Worm (Caenorhabditis elegans) whole organism, young adult: Measurements from ENCODE around the gene gyf-1.

ENCODE experiments used
- C06A6.2 ChIP-seq: fragments of 200-800 bp; sonication (Bioruptor generic); conservative IDR thresholded peaks from 2 replicates; pipeline ENCODE4 v1.3.6; 2022; ENCODE audit warnings: missing genetic modification characterization, missing compliant biosample characterization
- F10E7.11 ChIP-seq: sonication (generic microtip); optimal IDR thresholded peaks from 2 replicates; lab custom pipeline; 2017; ENCODE audit warnings: mild to moderate bottlenecking, missing genetic modification characterization, moderate library complexity, missing compliant biosample characterization
- F23B12.7 ChIP-seq: sonication (generic microtip); optimal IDR thresholded peaks from 2 replicates; lab custom pipeline; 2017; ENCODE audit warnings: missing genetic modification characterization, mild to moderate bottlenecking, missing compliant biosample characterization, antibody characterized with exemption, moderate library complexity; ENCODE audit not compliant: insufficient read depth
- F37B4.10 ChIP-seq: fragments of 200-800 bp; sonication (Bioruptor generic); IDR thresholded peaks from 2 replicates; pipeline ENCODE4 v1.3.6; 2022; ENCODE audit warnings: missing genetic modification characterization, missing compliant biosample characterization
- F39B2.1 ChIP-seq: fragments of 200-800 bp; sonication (Bioruptor generic); IDR thresholded peaks from 2 replicates; pipeline ENCODE4 v1.3.6; 2022; ENCODE audit warnings: missing genetic modification reagents, missing genetic modification characterization, missing compliant biosample characterization
- F52B5.7 ChIP-seq: sonication (generic microtip); optimal IDR thresholded peaks from 2 replicates; lab custom pipeline; 2016; ENCODE audit warnings: mild to moderate bottlenecking, missing genetic modification characterization, missing compliant biosample characterization
- F57A8.1 ChIP-seq: fragments of 200-800 bp; sonication (Bioruptor generic); optimal IDR thresholded peaks from 2 replicates; lab custom pipeline; 2018; ENCODE audit warnings: mild to moderate bottlenecking, missing genetic modification characterization, moderate library complexity, missing compliant biosample characterization
- F57C9.4 ChIP-seq: sonication (generic microtip); optimal IDR thresholded peaks from 2 replicates; lab custom pipeline; 2017; ENCODE audit warnings: mild to moderate bottlenecking, missing genetic modification characterization, missing compliant biosample characterization
- K12H6.12 ChIP-seq: fragments of 200-800 bp; sonication (Bioruptor generic); optimal IDR thresholded peaks from 2 replicates; lab custom pipeline; 2018; ENCODE audit warnings: mild to moderate bottlenecking, missing genetic modification characterization, missing compliant biosample characterization
- Y53G8AR.9 ChIP-seq: fragments of 200-800 bp; sonication (Bioruptor generic); conservative IDR thresholded peaks from 2 replicates; pipeline ENCODE4 v1.3.6; 2022; ENCODE audit warnings: missing genetic modification reagents, missing genetic modification characterization, missing compliant biosample characterization
- Y67H2A.10 ChIP-seq: fragments of 200-800 bp; sonication (Bioruptor generic); conservative IDR thresholded peaks from 2 replicates; pipeline ENCODE4 v1.3.6; 2022; ENCODE audit warnings: missing genetic modification reagents, missing genetic modification characterization, missing compliant biosample characterization
- aptf-3 ChIP-seq: fragments of 200-800 bp; sonication (Bioruptor generic); IDR thresholded peaks from 2 replicates; pipeline ENCODE4 v1.3.6; 2022; ENCODE audit warnings: missing genetic modification characterization, missing compliant biosample characterization
- athp-1 ChIP-seq: sonication (generic microtip); optimal IDR thresholded peaks from 2 replicates; lab custom pipeline; 2017; ENCODE audit warnings: mild to moderate bottlenecking, missing genetic modification characterization, missing compliant biosample characterization
- attf-3 ChIP-seq: fragments of 200-800 bp; sonication (Bioruptor generic); conservative IDR thresholded peaks from 2 replicates; pipeline ENCODE4 v1.3.6; 2022; ENCODE audit warnings: missing genetic modification reagents, missing genetic modification characterization, missing compliant biosample characterization
- attf-5 ChIP-seq: fragments of 200-800 bp; sonication (Bioruptor generic); optimal IDR thresholded peaks from 2 replicates; lab custom pipeline; 2018; ENCODE audit warnings: mild to moderate bottlenecking, missing genetic modification characterization, missing compliant biosample characterization
- cebp-2 ChIP-seq: fragments of 200-800 bp; sonication (Bioruptor generic); IDR thresholded peaks from 2 replicates; pipeline ENCODE4 v1.3.6; 2022; ENCODE audit warnings: missing genetic modification characterization, missing compliant biosample characterization
- ceh-100 ChIP-seq: fragments of 200-800 bp; sonication (Bioruptor generic); IDR thresholded peaks from 2 replicates; pipeline ENCODE4 v1.3.6; 2022; ENCODE audit warnings: missing genetic modification reagents, missing genetic modification characterization, missing compliant biosample characterization
- ceh-27 ChIP-seq: fragments of 200-800 bp; sonication (Bioruptor generic); optimal IDR thresholded peaks from 2 replicates; lab custom pipeline; 2018; ENCODE audit warnings: mild to moderate bottlenecking, missing genetic modification characterization, moderate library complexity, missing compliant biosample characterization
- ceh-40 ChIP-seq: fragments of 200-800 bp; sonication (Bioruptor generic); IDR thresholded peaks from 2 replicates; pipeline ENCODE4 v1.3.6; 2022; ENCODE audit warnings: missing genetic modification characterization, missing compliant biosample characterization
- ceh-91 ChIP-seq: fragments of 200-800 bp; sonication (Bioruptor generic); IDR thresholded peaks from 2 replicates; pipeline ENCODE4 v1.3.6; 2022; ENCODE audit warnings: missing genetic modification reagents, missing genetic modification characterization, missing compliant biosample characterization
- chd-7 ChIP-seq: sonication (generic microtip); optimal IDR thresholded peaks from 2 replicates; lab custom pipeline; 2016; ENCODE audit warnings: mild to moderate bottlenecking, missing genetic modification characterization, moderate library complexity, missing compliant biosample characterization
- die-1 ChIP-seq: sonication (generic microtip); optimal IDR thresholded peaks from 2 replicates; lab custom pipeline; 2016; ENCODE audit warnings: missing genotype, mild to moderate bottlenecking, missing genetic modification characterization, missing compliant biosample characterization
- dox-1 ChIP-seq: fragments of 200-800 bp; sonication (Bioruptor generic); IDR thresholded peaks from 2 replicates; pipeline ENCODE4 v1.3.6; 2022; ENCODE audit warnings: missing genetic modification reagents, missing genetic modification characterization, missing compliant biosample characterization
- dpl-1 ChIP-seq: fragments of 150-350 bp; optimal IDR thresholded peaks from 2 replicates; lab custom pipeline; 2014; ENCODE audit warnings: missing biosample characterization, missing genetic modification reagents, missing genetic modification characterization
- ekl-4 ChIP-seq: fragments of 200-800 bp; sonication (Bioruptor generic); IDR thresholded peaks from 2 replicates; pipeline ENCODE4 v1.3.6; 2022; ENCODE audit warnings: missing genetic modification reagents, missing genetic modification characterization, missing compliant biosample characterization
- ets-4 ChIP-seq: fragments of 200-800 bp; sonication (Bioruptor generic); optimal IDR thresholded peaks from 2 replicates; lab custom pipeline; 2018; ENCODE audit warnings: mild to moderate bottlenecking, missing genetic modification characterization, missing compliant biosample characterization
- gei-17 ChIP-seq: fragments of 200-800 bp; sonication (Bioruptor generic); optimal IDR thresholded peaks from 2 replicates; lab custom pipeline; 2018; ENCODE audit warnings: mild to moderate bottlenecking, missing genetic modification characterization, missing compliant biosample characterization
- him-1 ChIP-seq: sonication (generic microtip); optimal IDR thresholded peaks from 2 replicates; lab custom pipeline; 2016; ENCODE audit warnings: missing genotype, missing genetic modification reagents, missing genetic modification characterization, missing compliant biosample characterization
- hlh-12 ChIP-seq: sonication (generic microtip); optimal IDR thresholded peaks from 2 replicates; lab custom pipeline; 2016; ENCODE audit warnings: missing genetic modification characterization, missing compliant biosample characterization
- hmg-1.2 ChIP-seq: fragments of 200-800 bp; sonication (Bioruptor generic); IDR thresholded peaks from 2 replicates; pipeline ENCODE4 v1.3.6; 2022; ENCODE audit warnings: missing genetic modification reagents, missing genetic modification characterization, missing compliant biosample characterization
- hrde-1 ChIP-seq: sonication (generic microtip); optimal IDR thresholded peaks from 2 replicates; lab custom pipeline; 2016; ENCODE audit warnings: missing genetic modification characterization, mild to moderate bottlenecking, missing compliant biosample characterization, moderate library complexity, missing genotype, missing genetic modification reagents, borderline replicate concordance
- let-526 ChIP-seq: fragments of 200-800 bp; sonication (Bioruptor generic); IDR thresholded peaks from 2 replicates; pipeline ENCODE4 v1.3.6; 2022; ENCODE audit warnings: missing genetic modification reagents, missing genetic modification characterization, missing compliant biosample characterization
- lin-35 ChIP-seq, 3 experiments: fragments of 150-350 bp in 2 of 3; sonication (generic microtip) in 1 of 3; optimal IDR thresholded peaks; 2 replicates each; lab custom pipeline; 2014 to 2018; ENCODE audit warnings: missing biosample characterization in 3 of 3, missing genetic modification characterization in 3 of 3, missing genetic modification reagents in 3 of 3
- lir-1 ChIP-seq: fragments of 200-800 bp; sonication (Bioruptor generic); conservative IDR thresholded peaks from 2 replicates; pipeline ENCODE4 v1.3.6; 2022; ENCODE audit warnings: missing genetic modification reagents, missing genetic modification characterization, missing compliant biosample characterization
- lsy-27 ChIP-seq: sonication (generic microtip); optimal IDR thresholded peaks from 2 replicates; lab custom pipeline; 2017; ENCODE audit warnings: missing genetic modification characterization, mild to moderate bottlenecking, missing compliant biosample characterization, antibody characterized with exemption, missing genotype, borderline replicate concordance; ENCODE audit not compliant: insufficient read depth
- madf-3 ChIP-seq: fragments of 200-800 bp; sonication (Bioruptor generic); IDR thresholded peaks from 2 replicates; pipeline ENCODE4 v1.3.6; 2022; ENCODE audit warnings: missing genetic modification reagents, missing genetic modification characterization, missing compliant biosample characterization
- madf-6 ChIP-seq: fragments of 200-800 bp; sonication (Bioruptor generic); IDR thresholded peaks from 2 replicates; pipeline ENCODE4 v1.3.6; 2022; ENCODE audit warnings: missing genetic modification reagents, missing genetic modification characterization, missing compliant biosample characterization
- madf-8 ChIP-seq: fragments of 200-800 bp; sonication (Bioruptor generic); conservative IDR thresholded peaks from 2 replicates; pipeline ENCODE4 v1.3.6; 2022; ENCODE audit warnings: missing genetic modification reagents, missing genetic modification characterization, missing compliant biosample characterization
- mes-4 ChIP-seq: sonication (generic microtip); optimal IDR thresholded peaks from 2 replicates; lab custom pipeline; 2016; ENCODE audit warnings: missing genotype, missing genetic modification characterization, missing compliant biosample characterization
- nhr-120 ChIP-seq: fragments of 200-800 bp; sonication (Bioruptor generic); IDR thresholded peaks from 2 replicates; pipeline ENCODE4 v1.3.6; 2022; ENCODE audit warnings: missing genetic modification characterization, missing compliant biosample characterization
- sea-2 ChIP-seq: fragments of 200-800 bp; sonication (Bioruptor generic); IDR thresholded peaks from 2 replicates; pipeline ENCODE4 v1.3.6; 2022; ENCODE audit warnings: missing genetic modification characterization, missing compliant biosample characterization
- snpc-1.1 ChIP-seq: sonication (generic microtip); optimal IDR thresholded peaks from 2 replicates; lab custom pipeline; 2017; ENCODE audit warnings: missing genetic modification characterization, mild to moderate bottlenecking, missing compliant biosample characterization, antibody characterized with exemption, moderate library complexity, missing genotype, missing genetic modification reagents; ENCODE audit not compliant: insufficient read depth
- snpc-3.4 ChIP-seq: sonication (generic microtip); optimal IDR thresholded peaks from 2 replicates; lab custom pipeline; 2017; ENCODE audit warnings: missing genetic modification characterization, mild to moderate bottlenecking, missing compliant biosample characterization, antibody characterized with exemption, moderate library complexity, missing genotype, missing genetic modification reagents
- snpc-4 ChIP-seq, 5 experiments: fragments of 150-350 bp in 1 of 5; sonication (generic microtip) in 4 of 5; optimal IDR thresholded peaks; 2 replicates each; lab custom pipeline; 2014 to 2018; ENCODE audit warnings: missing genetic modification characterization in 5 of 5, missing biosample characterization in 3 of 5, antibody characterized with exemption in 2 of 5, mild to moderate bottlenecking in 2 of 5, missing compliant biosample characterization in 2 of 5, missing genotype in 2 of 5, moderate library complexity in 2 of 5, missing genetic modification reagents in 1 of 5
- somi-1 ChIP-seq: fragments of 200-800 bp; sonication (Bioruptor generic); optimal IDR thresholded peaks from 2 replicates; lab custom pipeline; 2018; ENCODE audit warnings: mild to moderate bottlenecking, missing genetic modification characterization, missing compliant biosample characterization
- sptf-2 ChIP-seq: fragments of 200-800 bp; sonication (Bioruptor generic); optimal IDR thresholded peaks from 2 replicates; lab custom pipeline; 2018; ENCODE audit warnings: mild to moderate bottlenecking, missing genetic modification characterization, missing compliant biosample characterization
- tbp1 ChIP-seq: fragments of 200-800 bp; sonication (Bioruptor generic); optimal IDR thresholded peaks from 2 replicates; lab custom pipeline; 2018; ENCODE audit warnings: mild to moderate bottlenecking, missing genetic modification characterization, missing compliant biosample characterization
- ztf-22 ChIP-seq: fragments of 200-800 bp; sonication (Bioruptor generic); optimal IDR thresholded peaks from 2 replicates; lab custom pipeline; 2018; ENCODE audit warnings: mild to moderate bottlenecking, missing genetic modification characterization, moderate library complexity, missing compliant biosample characterization

Gene gyf-1

DNA sequence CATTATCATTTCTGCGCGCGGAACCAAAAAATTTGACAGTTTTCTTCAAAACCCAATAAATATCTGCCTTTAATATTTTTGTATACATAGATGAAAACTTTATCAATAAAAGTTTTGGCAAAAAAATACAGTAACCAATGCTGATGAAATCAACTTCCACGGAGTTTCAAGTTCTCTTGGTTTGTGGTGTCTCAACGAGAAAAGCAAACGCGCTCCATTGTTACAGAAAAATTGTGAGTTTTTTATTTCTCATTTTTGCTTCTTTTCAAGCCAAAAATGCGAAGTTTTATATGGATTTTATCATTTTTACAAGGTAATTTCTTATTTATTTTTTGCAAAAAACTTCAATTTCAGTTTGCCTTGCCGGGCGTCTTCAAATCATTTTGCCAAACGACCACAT, 50.6 kb downstream of the gyf-1 start, which contains the start of gene T14B4.3 (continued):
- peak; percentile 20 for TF ChIP-seq snpc-3.4 (tag; lab: Kevin White, UChicago)
- TF ChIP-seq dpl-1 (GFP tag; lab: Kevin White, UChicago): no peak
- no peak for TF ChIP-seq hlh-12 (tag; lab: Kevin White, UChicago)
- no peak for TF ChIP-seq C06A6.2 (GFP tag; lab: Robert Waterston, UW)
- no peak for TF ChIP-seq Y53G8AR.9 (GFP tag; lab: Robert Waterston, UW)
- TF ChIP-seq lin-35 (GFP tag; optimal IDR thresholded peaks at IDR 0.05; lab: Kevin White, UChicago): no peak
- TF ChIP-seq hmg-1.2 (GFP tag; lab: Robert Waterston, UW): peak; percentile 64
- TF ChIP-seq ceh-40 (GFP tag; lab: Robert Waterston, UW): no peak
- TF ChIP-seq K12H6.12: peak; percentile 22
- TF ChIP-seq sea-2 (GFP tag; lab: Robert Waterston, UW): no peak
- no peak for TF ChIP-seq F10E7.11 (tag; lab: Kevin White, UChicago)
- TF ChIP-seq ets-4 (GFP tag; lab: Kevin White, UChicago): no peak
- TF ChIP-seq F23B12.7 (tag; lab: Kevin White, UChicago): peak; percentile 78
- TF ChIP-seq lir-1 (GFP tag; lab: Robert Waterston, UW): 0 out of 2 replicates have a peak, but pooled peaks have one; percentile 24
- TF ChIP-seq hrde-1: no peak
- TF ChIP-seq F57A8.1 (GFP tag; lab: Kevin White, UChicago): no peak
- no peak for TF ChIP-seq tbp1 (GFP tag; lab: Kevin White, UChicago)
- no peak for TF ChIP-seq F57C9.4 (tag; lab: Kevin White, UChicago)
- TF ChIP-seq F37B4.10 (GFP tag; lab: Robert Waterston, UW): no peak
- TF ChIP-seq gei-17 (GFP tag; lab: Kevin White, UChicago): no peak
- TF ChIP-seq madf-3: no peak
- TF ChIP-seq ceh-27: peak; percentile 53
- TF ChIP-seq ceh-91 (GFP tag; lab: Robert Waterston, UW): no peak
- TF ChIP-seq nhr-120 (GFP tag; lab: Robert Waterston, UW): no peak
- no peak for TF ChIP-seq F39B2.1 (GFP tag; lab: Robert Waterston, UW)
- no peak for TF ChIP-seq sptf-2 (GFP tag; lab: Kevin White, UChicago)
- TF ChIP-seq lsy-27: no peak
- TF ChIP-seq cebp-2 (GFP tag; lab: Robert Waterston, UW): no peak
- no peak for TF ChIP-seq madf-8 (GFP tag; lab: Robert Waterston, UW)
- TF ChIP-seq ceh-100: peak; percentile 97
- peak; percentile 67 for TF ChIP-seq attf-5 (GFP tag; lab: Kevin White, UChicago)
- no peak for TF ChIP-seq Y67H2A.10
- no peak for TF ChIP-seq chd-7
- TF ChIP-seq athp-1 (tag; lab: Kevin White, UChicago): no peak
- TF ChIP-seq dox-1 (GFP tag; lab: Robert Waterston, UW): no peak; the same call in 1 of the 2 replicates
- no peak for TF ChIP-seq ekl-4 (GFP tag; lab: Robert Waterston, UW)
- no peak for TF ChIP-seq mes-4 (tag; lab: Kevin White, UChicago)
- TF ChIP-seq him-1 (tag; lab: Kevin White, UChicago): no peak
- TF ChIP-seq attf-3 (GFP tag; lab: Robert Waterston, UW): peak; percentile 56; the same call in 1 of the 2 replicates
- no peak for TF ChIP-seq madf-6 (GFP tag; lab: Robert Waterston, UW)
- no peak for TF ChIP-seq somi-1
- TF ChIP-seq ztf-22: no peak
- no peak for TF ChIP-seq snpc-4 (GFP tag; optimal IDR thresholded peaks at IDR 0.05; lab: Kevin White, UChicago)
- peak in 1 of 4 experiments; percentile 20 for TF ChIP-seq snpc-4 (tag; optimal IDR thresholded peaks at IDR 0.05; lab: Kevin White, UChicago)
- TF ChIP-seq die-1 (tag; lab: Kevin White, UChicago): no peak
- no peak for TF ChIP-seq aptf-3 (GFP tag; lab: Robert Waterston, UW)
- no peak for TF ChIP-seq snpc-1.1 (tag; lab: Kevin White, UChicago)
- no peak for TF ChIP-seq F52B5.7
- TF ChIP-seq let-526: no peak
